Fruit fly (Drosophila melanogaster) whole organism, prepupa: ENCODE results near the gene CG13144.

ENCODE experiments used
- Blimp-1 ChIP-seq: fragments of 200-800 bp; sonication (Bioruptor generic); optimal IDR thresholded peaks from 3 replicates; lab custom pipeline; 2017; ENCODE audit warnings: missing biosample characterization, missing genetic modification characterization, mild to moderate bottlenecking, moderate library complexity, missing genetic modification reagents
- CG10631 ChIP-seq: fragments of 200-800 bp; sonication (Bioruptor generic); optimal IDR thresholded peaks from 2 replicates; lab custom pipeline; 2016; ENCODE audit warnings: missing biosample characterization, missing genetic modification characterization
- CG10669 ChIP-seq: fragments of 200-800 bp; sonication (Bioruptor generic); optimal IDR thresholded peaks from 3 replicates; lab custom pipeline; 2018; ENCODE audit warnings: missing biosample characterization, mild to moderate bottlenecking, missing genetic modification characterization, moderate library complexity
- CG11294 ChIP-seq: fragments of 200-800 bp; sonication (Bioruptor generic); IDR thresholded peaks from 2 replicates; pipeline ENCODE4 v1.3.6; 2022; ENCODE audit warnings: missing biosample characterization, missing genetic modification characterization
- CG11762 ChIP-seq: fragments of 200-800 bp; sonication (Bioruptor generic); optimal IDR thresholded peaks from 3 replicates; lab custom pipeline; 2016; ENCODE audit warnings: missing biosample characterization, missing genetic modification characterization; ENCODE audit not compliant: insufficient read depth
- CG11902 ChIP-seq: fragments of 200-800 bp; sonication (Bioruptor generic); optimal IDR thresholded peaks from 3 replicates; lab custom pipeline; 2016; ENCODE audit warnings: missing biosample characterization, missing genetic modification characterization
- CG15336 ChIP-seq: fragments of 200-800 bp; sonication (Bioruptor generic); IDR thresholded peaks from 2 replicates; pipeline ENCODE4 v1.3.6; 2022; ENCODE audit warnings: missing biosample characterization, missing genetic modification characterization
- CG1621 ChIP-seq: fragments of 200-800 bp; sonication (Bioruptor generic); optimal IDR thresholded peaks from 3 replicates; lab custom pipeline; 2018; ENCODE audit warnings: missing biosample characterization, mild to moderate bottlenecking, missing genetic modification characterization
- CG16779 ChIP-seq: fragments of 200-800 bp; sonication (Bioruptor generic); optimal IDR thresholded peaks from 3 replicates; lab custom pipeline; 2017; ENCODE audit warnings: missing biosample characterization, mild to moderate bottlenecking, missing genetic modification characterization
- CG3032 ChIP-seq: fragments of 200-800 bp; optimal IDR thresholded peaks from 2 replicates; lab custom pipeline; 2019; ENCODE audit warnings: missing biosample characterization, mild to moderate bottlenecking, missing genetic modification characterization, moderate library complexity
- CG31627 ChIP-seq: fragments of 200-800 bp; sonication (Bioruptor generic); optimal IDR thresholded peaks from 3 replicates; lab custom pipeline; 2016; ENCODE audit warnings: missing biosample characterization, missing genetic modification characterization
- CG32006 ChIP-seq: fragments of 200-800 bp; sonication (Bioruptor generic); optimal IDR thresholded peaks from 3 replicates; lab custom pipeline; 2017; ENCODE audit warnings: missing biosample characterization, mild to moderate bottlenecking, missing genetic modification characterization
- CG34406 ChIP-seq: fragments of 200-800 bp; sonication (Bioruptor generic); optimal IDR thresholded peaks from 3 replicates; lab custom pipeline; 2016; ENCODE audit warnings: missing biosample characterization, missing genetic modification characterization
- CG3919 ChIP-seq: fragments of 200-800 bp; sonication (Bioruptor generic); optimal IDR thresholded peaks from 3 replicates; lab custom pipeline; 2016; ENCODE audit warnings: missing biosample characterization, missing genetic modification characterization
- CG4318 ChIP-seq: fragments of 200-800 bp; sonication (Bioruptor generic); optimal IDR thresholded peaks from 3 replicates; lab custom pipeline; 2017; ENCODE audit warnings: missing biosample characterization, mild to moderate bottlenecking, missing genetic modification characterization
- CG6163 ChIP-seq: fragments of 200-800 bp; sonication (Bioruptor generic); IDR thresholded peaks from 3 replicates; pipeline ENCODE4 v1.3.6; 2022; ENCODE audit warnings: missing biosample characterization, missing genetic modification characterization
- CG6276 ChIP-seq: fragments of 200-800 bp; sonication (Bioruptor generic); optimal IDR thresholded peaks from 2 replicates; lab custom pipeline; 2017; ENCODE audit warnings: missing biosample characterization, mild to moderate bottlenecking, missing genetic modification characterization
- CG6792 ChIP-seq: fragments of 200-800 bp; sonication (Bioruptor generic); optimal IDR thresholded peaks from 3 replicates; lab custom pipeline; 2016; ENCODE audit warnings: missing biosample characterization, missing genetic modification characterization
- CG6808 ChIP-seq: fragments of 200-800 bp; sonication (Bioruptor generic); optimal IDR thresholded peaks from 3 replicates; lab custom pipeline; 2017; ENCODE audit warnings: missing biosample characterization, missing genetic modification characterization, mild to moderate bottlenecking, moderate library complexity, missing genetic modification reagents
- CG6854 ChIP-seq: fragments of 200-800 bp; sonication (Bioruptor generic); optimal IDR thresholded peaks from 2 replicates; lab custom pipeline; 2017; ENCODE audit warnings: missing biosample characterization, mild to moderate bottlenecking, missing genetic modification characterization
- CG8119 ChIP-seq: fragments of 200-800 bp; sonication (Bioruptor generic); IDR thresholded peaks from 3 replicates; pipeline ENCODE4 v1.3.6; 2022; ENCODE audit warnings: missing biosample characterization, missing genetic modification characterization
- CG8319 ChIP-seq: fragments of 200-800 bp; sonication (Bioruptor generic); optimal IDR thresholded peaks from 3 replicates; lab custom pipeline; 2016; ENCODE audit warnings: missing biosample characterization, missing genetic modification characterization
- CG9139 ChIP-seq: fragments of 200-800 bp; sonication (Bioruptor generic); optimal IDR thresholded peaks from 3 replicates; lab custom pipeline; 2017; ENCODE audit warnings: missing biosample characterization, mild to moderate bottlenecking, missing genetic modification characterization
- Eip75B ChIP-seq: fragments of 200-800 bp; sonication (Bioruptor generic); optimal IDR thresholded peaks from 3 replicates; lab custom pipeline; 2016; ENCODE audit warnings: missing biosample characterization, missing genetic modification characterization
- Eip78C ChIP-seq: fragments of 200-800 bp; sonication (Bioruptor generic); peaks from one replicate; lab custom pipeline; 2016; ENCODE audit warnings: missing biosample characterization, missing genetic modification characterization
- Ets21C ChIP-seq: fragments of 200-800 bp; sonication (Bioruptor generic); optimal IDR thresholded peaks from 3 replicates; lab custom pipeline; 2016; ENCODE audit warnings: missing biosample characterization, missing genetic modification characterization
- Ets96B ChIP-seq: fragments of 200-800 bp; optimal IDR thresholded peaks from 2 replicates; lab custom pipeline; 2019; ENCODE audit warnings: missing biosample characterization, mild to moderate bottlenecking, missing genetic modification characterization, moderate library complexity
- Gug ChIP-seq: fragments of 200-800 bp; sonication (Bioruptor generic); IDR thresholded peaks from 2 replicates; pipeline ENCODE4 v1.3.6; 2022; ENCODE audit warnings: missing biosample characterization, missing genetic modification characterization
- Hr38 ChIP-seq: sonication (Bioruptor generic); optimal IDR thresholded peaks from 2 replicates; lab custom pipeline; 2016; ENCODE audit warnings: missing biosample characterization, missing genetic modification characterization
- Hr39 ChIP-seq: fragments of 200-800 bp; sonication (Bioruptor generic); optimal IDR thresholded peaks from 2 replicates; lab custom pipeline; 2016; ENCODE audit warnings: missing biosample characterization, missing genetic modification characterization
- Lpt ChIP-seq: fragments of 200-800 bp; sonication (Bioruptor generic); optimal IDR thresholded peaks from 3 replicates; lab custom pipeline; 2016; ENCODE audit warnings: missing biosample characterization, missing genetic modification characterization
- Smox ChIP-seq: fragments of 200-800 bp; sonication (Bioruptor generic); optimal IDR thresholded peaks from 3 replicates; lab custom pipeline; 2016; ENCODE audit warnings: missing biosample characterization, missing genetic modification characterization
- Sox102F ChIP-seq: fragments of 200-800 bp; sonication (Bioruptor generic); optimal IDR thresholded peaks from 2 replicates; lab custom pipeline; 2016; ENCODE audit warnings: missing biosample characterization, mild to moderate bottlenecking, missing genetic modification characterization
- Sox15 ChIP-seq: fragments of 200-800 bp; sonication (Bioruptor generic); optimal IDR thresholded peaks from 3 replicates; lab custom pipeline; 2016; ENCODE audit warnings: missing biosample characterization, missing genetic modification characterization
- achi ChIP-seq: fragments of 200-800 bp; sonication (Bioruptor generic); optimal IDR thresholded peaks from 3 replicates; lab custom pipeline; 2016; ENCODE audit warnings: missing biosample characterization, missing genetic modification characterization
- acj6 ChIP-seq: fragments of 200-800 bp; sonication (Bioruptor generic); optimal IDR thresholded peaks from 3 replicates; lab custom pipeline; 2016; ENCODE audit warnings: missing biosample characterization, missing genetic modification characterization
- cyc ChIP-seq: fragments of 200-800 bp; sonication (Bioruptor generic); optimal IDR thresholded peaks from 3 replicates; lab custom pipeline; 2016; ENCODE audit warnings: missing biosample characterization, missing genetic modification characterization
- dac ChIP-seq: fragments of 200-800 bp; sonication (Bioruptor generic); optimal IDR thresholded peaks from 2 replicates; lab custom pipeline; 2017; ENCODE audit warnings: missing biosample characterization, mild to moderate bottlenecking, missing genetic modification characterization
- eg ChIP-seq: fragments of 200-800 bp; sonication (Bioruptor generic); IDR thresholded peaks from 3 replicates; pipeline ENCODE4 v1.3.6; 2022; ENCODE audit warnings: missing biosample characterization, missing genetic modification characterization
- esn ChIP-seq: fragments of 200-800 bp; sonication (Bioruptor generic); optimal IDR thresholded peaks from 2 replicates; lab custom pipeline; 2016; ENCODE audit warnings: missing biosample characterization, mild to moderate bottlenecking, missing genetic modification characterization, moderate library complexity
- fd59A ChIP-seq: fragments of 200-800 bp; sonication (Bioruptor generic); optimal IDR thresholded peaks from 2 replicates; lab custom pipeline; 2017; ENCODE audit warnings: missing biosample characterization, mild to moderate bottlenecking, missing genetic modification characterization, missing genetic modification reagents
- fd85E ChIP-seq: fragments of 200-800 bp; sonication (Bioruptor generic); optimal IDR thresholded peaks from 3 replicates; lab custom pipeline; 2016; ENCODE audit warnings: missing biosample characterization, missing genetic modification characterization
- fkh ChIP-seq: fragments of 200-800 bp; sonication (Bioruptor generic); optimal IDR thresholded peaks from 3 replicates; lab custom pipeline; 2017; ENCODE audit warnings: missing biosample characterization, mild to moderate bottlenecking, missing genetic modification characterization, moderate library complexity
- lz ChIP-seq: fragments of 200-800 bp; sonication (Bioruptor generic); optimal IDR thresholded peaks from 3 replicates; lab custom pipeline; 2016; ENCODE audit warnings: missing biosample characterization, missing genetic modification characterization
- net ChIP-seq: fragments of 200-800 bp; sonication (Bioruptor generic); optimal IDR thresholded peaks from 3 replicates; lab custom pipeline; 2016; ENCODE audit warnings: missing biosample characterization, missing genetic modification characterization
- pdm3 ChIP-seq: fragments of 200-800 bp; sonication (Bioruptor generic); optimal IDR thresholded peaks from 3 replicates; lab custom pipeline; 2016; ENCODE audit warnings: missing biosample characterization, missing genetic modification characterization
- salr ChIP-seq, 2 experiments: fragments of 200-800 bp; sonication (Bioruptor generic); optimal IDR thresholded peaks; 3 replicates each; lab custom pipeline; 2016 to 2018; ENCODE audit warnings: missing biosample characterization in 2 of 2, missing genetic modification characterization in 2 of 2, mild to moderate bottlenecking in 1 of 2
- spab ChIP-seq: fragments of 200-800 bp; sonication (Bioruptor generic); optimal IDR thresholded peaks from 2 replicates; lab custom pipeline; 2017; ENCODE audit warnings: missing biosample characterization, mild to moderate bottlenecking, missing genetic modification characterization, missing genetic modification reagents
- ss ChIP-seq, 2 experiments: fragments of 200-800 bp; sonication (Bioruptor generic); optimal IDR thresholded peaks; 2 replicates in 1 of 2; 3 replicates in 1 of 2; lab custom pipeline; 2017 to 2018; ENCODE audit warnings: mild to moderate bottlenecking in 2 of 2, missing biosample characterization in 2 of 2, missing genetic modification characterization in 2 of 2, moderate library complexity in 1 of 2
- svp ChIP-seq: fragments of 200-800 bp; sonication (Bioruptor generic); peaks from one replicate; lab custom pipeline; 2016; ENCODE audit warnings: missing biosample characterization, missing genetic modification characterization
- topi ChIP-seq: fragments of 200-800 bp; sonication (Bioruptor generic); optimal IDR thresholded peaks from 3 replicates; lab custom pipeline; 2016; ENCODE audit warnings: missing biosample characterization, missing genetic modification characterization

Gene CG13144

DNA sequence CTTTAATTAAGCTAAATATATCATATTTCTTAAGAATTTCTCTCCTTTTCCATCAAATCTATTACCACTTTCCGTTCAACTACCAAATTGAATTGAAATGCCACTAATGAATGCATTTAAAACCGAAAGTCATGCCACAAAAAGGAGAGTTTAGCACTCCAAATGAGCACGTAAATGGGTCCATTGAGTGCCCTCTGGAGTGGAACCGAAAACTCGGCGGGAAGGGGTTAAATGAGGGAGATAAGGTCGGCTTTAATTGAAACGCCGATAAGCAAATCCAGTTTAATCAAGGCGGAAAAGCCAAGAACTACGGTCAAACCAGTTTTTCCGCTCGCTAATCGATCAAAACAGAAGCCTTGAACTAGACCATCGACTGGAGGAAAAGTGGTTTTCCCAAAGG lies 14.1 kb upstream of the CG13144 start:
- no peak for TF ChIP-seq CG3919 (GFP tag; lab: Kevin White, UChicago)
- TF ChIP-seq Eip78C (GFP tag; lab: Kevin White, UChicago) = peak; percentile 30

DNA sequence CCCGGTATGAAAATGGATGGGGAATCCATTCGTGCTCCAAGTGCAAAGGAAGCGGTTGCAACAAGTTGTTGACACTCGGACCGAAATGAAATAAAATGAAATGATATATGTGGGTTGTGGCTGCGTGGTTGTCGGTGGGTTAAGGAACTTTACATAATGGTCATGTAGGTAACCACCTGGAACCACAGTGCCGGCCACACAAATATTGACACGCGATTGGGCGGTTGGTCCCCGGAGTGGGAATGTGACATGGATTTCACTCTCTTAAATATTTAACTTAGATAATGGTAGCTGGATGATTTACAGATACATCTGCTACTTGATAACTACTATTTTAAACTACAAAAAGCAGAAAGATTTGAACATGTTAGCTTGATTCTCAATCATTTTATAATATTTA lies 13.6 kb upstream of the CG13144 start:
- no peak for TF ChIP-seq fd59A (GFP tag; lab: Kevin White, UChicago)
- no peak for TF ChIP-seq spab (GFP tag; lab: Kevin White, UChicago)
- no peak for TF ChIP-seq CG16779
- no peak for TF ChIP-seq CG6792
- no peak for TF ChIP-seq CG15336
- TF ChIP-seq achi (GFP tag; lab: Kevin White, UChicago) = no peak
- no peak for TF ChIP-seq CG8319 (GFP tag; lab: Kevin White, UChicago)
- no peak for TF ChIP-seq CG1621 (tag; lab: Kevin White, UChicago)
- no peak for TF ChIP-seq CG11762 (GFP tag; lab: Kevin White, UChicago)
- TF ChIP-seq dac (GFP tag; lab: Kevin White, UChicago) = no peak
- TF ChIP-seq Sox15 = no peak
- TF ChIP-seq CG6854 = peak; percentile 59
- no peak for TF ChIP-seq Ets96B
- TF ChIP-seq CG32006 = no peak
- TF ChIP-seq CG8119 (GFP tag; lab: Robert Waterston, UW) = no peak
- TF ChIP-seq Smox (GFP tag; lab: Kevin White, UChicago) = no peak
- no peak for TF ChIP-seq pdm3 (GFP tag; lab: Kevin White, UChicago)
- no peak for TF ChIP-seq lz (GFP tag; lab: Kevin White, UChicago)
- no peak for TF ChIP-seq cyc
- no peak for TF ChIP-seq Ets21C
- TF ChIP-seq Gug (GFP tag; lab: Robert Waterston, UW) = no peak
- TF ChIP-seq esn (GFP tag; lab: Kevin White, UChicago) = peak; percentile 17
- peak; percentile 19 for TF ChIP-seq CG3919 (GFP tag; lab: Kevin White, UChicago)
- TF ChIP-seq Lpt = no peak
- no peak for TF ChIP-seq CG9139 (GFP tag; lab: Kevin White, UChicago)
- TF ChIP-seq svp (GFP tag; lab: Kevin White, UChicago) = no peak
- peak; percentile 84 for TF ChIP-seq fkh (GFP tag; lab: Kevin White, UChicago)
- no peak for TF ChIP-seq CG34406 (GFP tag; lab: Kevin White, UChicago)
- no peak for TF ChIP-seq net (GFP tag; lab: Kevin White, UChicago)
- TF ChIP-seq CG10631 = no peak
- TF ChIP-seq Blimp-1 (GFP tag; lab: Kevin White, UChicago) = peak; percentile 26
- TF ChIP-seq Eip75B (GFP tag; lab: Kevin White, UChicago) = no peak
- peak; percentile 21 to 39 for TF ChIP-seq ss (GFP tag; optimal IDR thresholded peaks at IDR 0.05; lab: Kevin White, UChicago)
- TF ChIP-seq salr (GFP tag; optimal IDR thresholded peaks at IDR 0.05; lab: Kevin White, UChicago) = no peak
- peak; percentile 14; the same call in 1 of the 3 replicates for TF ChIP-seq eg
- TF ChIP-seq fd85E (GFP tag; lab: Kevin White, UChicago) = no peak
- TF ChIP-seq topi (GFP tag; lab: Kevin White, UChicago) = no peak
- TF ChIP-seq CG31627 (GFP tag; lab: Kevin White, UChicago) = no peak
- no peak for TF ChIP-seq CG11902 (GFP tag; lab: Kevin White, UChicago)
- no peak for TF ChIP-seq CG3032 (tag; lab: Kevin White, UChicago)
- TF ChIP-seq CG6808 = peak; percentile 2
- no peak for TF ChIP-seq CG11294
- TF ChIP-seq acj6 (GFP tag; lab: Kevin White, UChicago) = no peak
- no peak for TF ChIP-seq CG10669 (GFP tag; lab: Kevin White, UChicago)
- no peak for TF ChIP-seq CG6163 (GFP tag; lab: Robert Waterston, UW)
- no peak for TF ChIP-seq Sox102F (GFP tag; lab: Kevin White, UChicago)
- no peak for TF ChIP-seq CG4318 (GFP tag; lab: Kevin White, UChicago)
- TF ChIP-seq Hr38 (GFP tag; lab: Kevin White, UChicago) = no peak
- TF ChIP-seq Hr39 = no peak
- no peak for TF ChIP-seq CG6276
- peak; percentile 56 for TF ChIP-seq Eip78C (GFP tag; lab: Kevin White, UChicago)
